Worm (Caenorhabditis elegans) whole organism, L1 larva: ENCODE results near the gene cacn-1.

Experiments
- C04F5.9 ChIP-seq: sonication (generic microtip); optimal IDR thresholded peaks from 2 replicates; lab custom pipeline; 2016; ENCODE audit warnings: missing genetic modification characterization, missing compliant biosample characterization
- F16B12.6 ChIP-seq: fragments of 150-350 bp; optimal IDR thresholded peaks from 2 replicates; lab custom pipeline; 2014; ENCODE audit warnings: missing biosample characterization, missing genetic modification characterization
- Y116A8C.19 ChIP-seq: sonication (generic microtip); optimal IDR thresholded peaks from 2 replicates; lab custom pipeline; 2016; ENCODE audit warnings: missing compliant biosample characterization, missing genetic modification characterization, borderline replicate concordance
- ama-1 ChIP-seq: fragments of 150-350 bp; optimal IDR thresholded peaks from 2 replicates; lab custom pipeline; 2014
- blmp-1 ChIP-seq: fragments of 150-350 bp; optimal IDR thresholded peaks from 2 replicates; lab custom pipeline; 2014; ENCODE audit warnings: missing biosample characterization, missing genetic modification characterization
- ceh-63 ChIP-seq: fragments of 200-800 bp; sonication (Bioruptor generic); optimal IDR thresholded peaks from 2 replicates; lab custom pipeline; 2018; ENCODE audit warnings: mild to moderate bottlenecking, missing genetic modification characterization, missing compliant biosample characterization
- ceh-8 ChIP-seq: fragments of 200-800 bp; sonication (Bioruptor generic); optimal IDR thresholded peaks from 2 replicates; lab custom pipeline; 2018; ENCODE audit warnings: mild to moderate bottlenecking, missing genetic modification characterization, moderate library complexity, missing compliant biosample characterization
- ceh-82 ChIP-seq, 3 experiments: fragments of 150-350 bp in 1 of 3; sonication (generic microtip) in 2 of 3; optimal IDR thresholded peaks; 2 replicates each; lab custom pipeline; 2014 to 2017; ENCODE audit warnings: missing biosample characterization in 3 of 3, missing genetic modification characterization in 3 of 3
- ceh-88 ChIP-seq: fragments of 200-800 bp; sonication (Bioruptor generic); IDR thresholded peaks from 2 replicates; pipeline ENCODE4 v1.3.6; 2022; ENCODE audit warnings: missing genetic modification characterization, missing compliant biosample characterization
- ceh-90 ChIP-seq: sonication (generic microtip); optimal IDR thresholded peaks from 2 replicates; lab custom pipeline; 2016; ENCODE audit warnings: missing genetic modification characterization, missing compliant biosample characterization
- dsc-1 ChIP-seq: sonication (generic microtip); optimal IDR thresholded peaks from 2 replicates; lab custom pipeline; 2016; ENCODE audit warnings: mild to moderate bottlenecking, missing genetic modification characterization, missing compliant biosample characterization
- efl-1 ChIP-seq, 4 experiments: fragments of 150-350 bp; optimal IDR thresholded peaks in 3 of 4; peaks in 1 of 4; 1 replicate in 1 of 4; 2 replicates in 3 of 4; lab custom pipeline; 2014; ENCODE audit warnings: missing biosample characterization in 2 of 4, missing genetic modification characterization in 2 of 4, missing genetic modification reagents in 2 of 4
- efl-3 ChIP-seq: fragments of 200-800 bp; sonication (Bioruptor generic); optimal IDR thresholded peaks from 2 replicates; lab custom pipeline; 2018; ENCODE audit warnings: mild to moderate bottlenecking, missing genetic modification characterization, missing compliant biosample characterization
- egl-27 ChIP-seq, 2 experiments: fragments of 150-350 bp in 1 of 2; sonication (generic microtip); optimal IDR thresholded peaks; 3 replicates each; lab custom pipeline; 2017 to 2018; ENCODE audit warnings: missing biosample characterization in 2 of 2, missing genetic modification characterization in 2 of 2, missing genetic modification reagents in 2 of 2
- elt-2 ChIP-seq: sonication (generic microtip); optimal IDR thresholded peaks from 2 replicates; lab custom pipeline; 2016; ENCODE audit warnings: missing genetic modification characterization, mild to moderate bottlenecking, inconsistent platforms, missing compliant biosample characterization, missing genetic modification reagents
- elt-3 ChIP-seq, 6 experiments: fragments of 150-350 bp in 1 of 6; sonication (generic microtip); optimal IDR thresholded peaks; 2 replicates each; lab custom pipeline; 2017 to 2018; ENCODE audit warnings: missing biosample characterization in 6 of 6, missing genetic modification characterization in 6 of 6, inconsistent platforms in 1 of 6
- fkh-10 ChIP-seq: sonication (generic microtip); optimal IDR thresholded peaks from 2 replicates; lab custom pipeline; 2017; ENCODE audit warnings: missing biosample characterization, missing genetic modification reagents, missing genetic modification characterization
- fkh-4 ChIP-seq: sonication (generic microtip); optimal IDR thresholded peaks from 2 replicates; lab custom pipeline; 2016; ENCODE audit warnings: missing compliant biosample characterization, missing genetic modification characterization, borderline replicate concordance
- fos-1 ChIP-seq: fragments of 150-350 bp; optimal IDR thresholded peaks from 2 replicates; lab custom pipeline; 2014; ENCODE audit warnings: missing biosample characterization, missing genetic modification characterization
- grh-1 ChIP-seq: fragments of 200-800 bp; sonication (Bioruptor generic); IDR thresholded peaks from 2 replicates; pipeline ENCODE4 v1.3.6; 2022; ENCODE audit warnings: missing genetic modification reagents, missing genetic modification characterization, missing compliant biosample characterization
- isw-1 ChIP-seq: fragments of 200-800 bp; sonication (Bioruptor generic); IDR thresholded peaks from 2 replicates; pipeline ENCODE4 v1.3.6; 2022; ENCODE audit warnings: missing genetic modification characterization, missing compliant biosample characterization
- lin-35 ChIP-seq, 2 experiments: fragments of 150-350 bp; optimal IDR thresholded peaks; 2 replicates each; lab custom pipeline; 2014; ENCODE audit warnings: missing biosample characterization in 2 of 2, missing genetic modification characterization in 2 of 2, missing genetic modification reagents in 2 of 2
- lir-3 ChIP-seq: sonication (generic microtip); optimal IDR thresholded peaks from 2 replicates; lab custom pipeline; 2016; ENCODE audit warnings: mild to moderate bottlenecking, missing genetic modification characterization, moderate library complexity, missing compliant biosample characterization; ENCODE audit not compliant: poor library complexity
- lsy-2 ChIP-seq, 2 experiments: fragments of 150-350 bp; optimal IDR thresholded peaks; 2 replicates each; lab custom pipeline; 2014; ENCODE audit warnings: missing biosample characterization in 2 of 2, missing genetic modification characterization in 2 of 2
- mdl-1 ChIP-seq, 2 experiments: fragments of 150-350 bp; optimal IDR thresholded peaks; 2 replicates each; lab custom pipeline; 2014 to 2017; ENCODE audit warnings: missing biosample characterization in 2 of 2, missing genetic modification characterization in 2 of 2, inconsistent platforms in 1 of 2
- mef-2 ChIP-seq: fragments of 150-350 bp; optimal IDR thresholded peaks from 2 replicates; lab custom pipeline; 2014; ENCODE audit warnings: missing biosample characterization, missing genetic modification characterization
- mep-1 ChIP-seq: fragments of 150-350 bp; optimal IDR thresholded peaks from 2 replicates; lab custom pipeline; 2014; ENCODE audit warnings: missing biosample characterization, missing genetic modification characterization
- nhr-11 ChIP-seq: fragments of 150-350 bp; optimal IDR thresholded peaks from 2 replicates; lab custom pipeline; 2014; ENCODE audit warnings: missing biosample characterization, missing genetic modification characterization
- nhr-12 ChIP-seq: sonication (generic microtip); optimal IDR thresholded peaks from 2 replicates; lab custom pipeline; 2017; ENCODE audit warnings: missing biosample characterization, missing genetic modification characterization
- nhr-19 ChIP-seq: fragments of 200-800 bp; sonication (Bioruptor generic); conservative IDR thresholded peaks from 2 replicates; pipeline ENCODE4 v1.3.6; 2022; ENCODE audit warnings: missing genetic modification characterization, missing compliant biosample characterization
- nhr-20 ChIP-seq: sonication (generic microtip); optimal IDR thresholded peaks from 2 replicates; lab custom pipeline; 2016; ENCODE audit warnings: mild to moderate bottlenecking, missing genetic modification characterization, missing compliant biosample characterization
- nhr-237 ChIP-seq: fragments of 150-350 bp; optimal IDR thresholded peaks from 2 replicates; lab custom pipeline; 2014; ENCODE audit warnings: missing biosample characterization, missing genetic modification characterization
- nhr-28 ChIP-seq: fragments of 150-350 bp; optimal IDR thresholded peaks from 2 replicates; lab custom pipeline; 2014; ENCODE audit warnings: missing biosample characterization, missing genetic modification characterization
- nhr-47 ChIP-seq: sonication (generic microtip); optimal IDR thresholded peaks from 2 replicates; lab custom pipeline; 2016; ENCODE audit warnings: mild to moderate bottlenecking, missing genetic modification characterization, moderate library complexity, missing compliant biosample characterization
- nhr-71 ChIP-seq: sonication (generic microtip); optimal IDR thresholded peaks from 2 replicates; lab custom pipeline; 2016; ENCODE audit warnings: mild to moderate bottlenecking, missing genetic modification characterization, moderate library complexity, missing compliant biosample characterization
- nhr-77 ChIP-seq: fragments of 150-350 bp; optimal IDR thresholded peaks from 2 replicates; lab custom pipeline; 2014; ENCODE audit warnings: missing biosample characterization, missing genetic modification characterization
- nhr-85 ChIP-seq: sonication (generic microtip); peaks from one replicate; lab custom pipeline; 2016; ENCODE audit warnings: missing genetic modification characterization, inconsistent platforms, missing compliant biosample characterization
- nhr-90 ChIP-seq: sonication (generic microtip); optimal IDR thresholded peaks from 2 replicates; lab custom pipeline; 2016; ENCODE audit warnings: mild to moderate bottlenecking, missing genetic modification characterization, missing compliant biosample characterization; ENCODE audit not compliant: poor library complexity
- sptf-1 ChIP-seq: fragments of 150-350 bp; optimal IDR thresholded peaks from 2 replicates; lab custom pipeline; 2014; ENCODE audit warnings: missing biosample characterization, missing genetic modification characterization
- sup-37 ChIP-seq: fragments of 200-800 bp; sonication (Bioruptor generic); optimal IDR thresholded peaks from 2 replicates; lab custom pipeline; 2018; ENCODE audit warnings: mild to moderate bottlenecking, missing genetic modification characterization, missing compliant biosample characterization
- swsn-7 ChIP-seq: sonication (generic microtip); optimal IDR thresholded peaks from 2 replicates; lab custom pipeline; 2016; ENCODE audit warnings: missing genetic modification characterization, missing compliant biosample characterization
- tbx-2 ChIP-seq: sonication (generic microtip); optimal IDR thresholded peaks from 2 replicates; lab custom pipeline; 2016; ENCODE audit warnings: missing genetic modification characterization, missing compliant biosample characterization
- tlp-1 ChIP-seq: fragments of 150-350 bp; optimal IDR thresholded peaks from 2 replicates; lab custom pipeline; 2014; ENCODE audit warnings: missing biosample characterization, missing genetic modification characterization
- unc-86 ChIP-seq: sonication (generic microtip); optimal IDR thresholded peaks from 2 replicates; lab custom pipeline; 2016; ENCODE audit warnings: missing genetic modification characterization, missing compliant biosample characterization
- xbp-1 ChIP-seq: sonication (generic microtip); optimal IDR thresholded peaks from 2 replicates; lab custom pipeline; 2016; ENCODE audit warnings: missing genetic modification characterization, missing compliant biosample characterization
- zag-1 ChIP-seq: fragments of 150-350 bp; optimal IDR thresholded peaks from 2 replicates; lab custom pipeline; 2014; ENCODE audit warnings: missing biosample characterization, missing genetic modification characterization

Gene cacn-1

ce11 chrII:14165430-14165929, 23.5 kb upstream of the cacn-1 start:
- TF ChIP-seq sptf-1 (tag; lab: Kevin White, UChicago) (no peak), Y116A8C.19 (tag; lab: Kevin White, UChicago) (no peak), nhr-20 (no peak), nhr-12 (no peak)

- peak in 1 of 2 experiments; percentile 30 for TF ChIP-seq lsy-2 (tag; optimal IDR thresholded peaks at IDR 0.05; lab: Kevin White, UChicago)
- TF ChIP-seq nhr-90: peak; percentile 13
- TF ChIP-seq isw-1: no peak
- TF ChIP-seq efl-1 (optimal IDR thresholded peaks at IDR 0.05; lab: Kevin White, UChicago): peak; percentile 12 to 19
- TF ChIP-seq efl-1 (GFP tag; optimal IDR thresholded peaks at IDR 0.05 in 1 of 2; lab: Kevin White, UChicago): peak in 1 of 2 experiments; percentile 81
- 0 out of 2 replicates have a peak, but pooled peaks have one; percentile 28 for TF ChIP-seq grh-1 (GFP tag; lab: Robert Waterston, UW)
- TF ChIP-seq mdl-1 (tag; optimal IDR thresholded peaks at IDR 0.05; lab: Kevin White, UChicago): no peak
- TF ChIP-seq unc-86 (tag; lab: Kevin White, UChicago): no peak
- TF ChIP-seq nhr-237 (tag; lab: Kevin White, UChicago): no peak
- TF ChIP-seq nhr-47 (tag; lab: Kevin White, UChicago): peak; percentile 37
- TF ChIP-seq nhr-77 (tag; lab: Kevin White, UChicago): peak; percentile 23
Observed at ce11 chrII:14155259-14156023, 13.5 kb upstream of the cacn-1 start, which contains the start of the genes rpl-43 and xrn-2. TSS of gene rpl-43 (plus strand) at chrII:14155294. TSS of gene xrn-2 (plus strand) at chrII:14155768.

- peak; percentile 97 for TF ChIP-seq lir-3 (tag; lab: Kevin White, UChicago)
- peak; percentile 94 to 99 (median 96) for TF ChIP-seq ceh-82 (tag; optimal IDR thresholded peaks at IDR 0.05; lab: Kevin White, UChicago)
- peak; percentile 66 for TF ChIP-seq nhr-11 (tag; lab: Kevin White, UChicago)
- peak; percentile 49 for TF ChIP-seq elt-2
- TF ChIP-seq fos-1 (tag; lab: Kevin White, UChicago): peak; percentile 77
- TF ChIP-seq sup-37: peak; percentile 30
- peak; percentile 95 for TF ChIP-seq nhr-47 (tag; lab: Kevin White, UChicago)
- TF ChIP-seq nhr-71 (tag; lab: Kevin White, UChicago): peak; percentile 96
- TF ChIP-seq dsc-1: peak; percentile 89
- TF ChIP-seq zag-1 (tag; lab: Kevin White, UChicago): no peak
- TF ChIP-seq nhr-28 (tag; lab: Kevin White, UChicago): no peak
- peak; percentile 94 for TF ChIP-seq nhr-85 (tag; lab: Kevin White, UChicago)
- TF ChIP-seq swsn-7 (tag; lab: Kevin White, UChicago): peak; percentile 90
- peak; percentile 80 for TF ChIP-seq C04F5.9 (tag; lab: Kevin White, UChicago)
- peak; percentile 94 for TF ChIP-seq xbp-1 (tag; lab: Kevin White, UChicago)
- TF ChIP-seq ceh-88 (GFP tag; lab: Robert Waterston, UW): peak; percentile 79
- TF ChIP-seq ama-1 (lab: Kevin White, UChicago): no peak
- peak; percentile 66 for TF ChIP-seq fkh-10 (GFP tag; lab: Kevin White, UChicago)
- TF ChIP-seq ceh-8 (GFP tag; lab: Kevin White, UChicago): peak; percentile 30
- peak; percentile 8 to 63 for TF ChIP-seq egl-27 (tag; optimal IDR thresholded peaks at IDR 0.05; lab: Kevin White, UChicago)
- TF ChIP-seq fkh-4 (tag; lab: Kevin White, UChicago): peak; percentile 92
- TF ChIP-seq ceh-63 (GFP tag; lab: Kevin White, UChicago): peak; percentile 35
- peak; percentile 98 for TF ChIP-seq mep-1 (tag; lab: Kevin White, UChicago)
- TF ChIP-seq efl-3: no peak
- TF ChIP-seq Y116A8C.19 (tag; lab: Kevin White, UChicago): no peak
- TF ChIP-seq nhr-77 (tag; lab: Kevin White, UChicago): peak; percentile 99
- TF ChIP-seq tlp-1 (tag; lab: Kevin White, UChicago): no peak
- peak; percentile 96 for TF ChIP-seq nhr-90
- peak; percentile 90 for TF ChIP-seq nhr-19 (GFP tag; lab: Robert Waterston, UW)
- TF ChIP-seq lin-35 (GFP tag; optimal IDR thresholded peaks at IDR 0.05; lab: Kevin White, UChicago): peak; percentile 93 to 95
- peak; percentile 10 for TF ChIP-seq mef-2
- peak; percentile 79 for TF ChIP-seq F16B12.6 (tag; lab: Kevin White, UChicago)
- peak; percentile 90 for TF ChIP-seq ceh-90
- TF ChIP-seq tbx-2 (tag; lab: Kevin White, UChicago): peak; percentile 94
- peak; percentile 87 for TF ChIP-seq blmp-1 (tag; lab: Kevin White, UChicago)
- peak in 1 of 2 experiments; percentile 88 for TF ChIP-seq mdl-1 (tag; optimal IDR thresholded peaks at IDR 0.05; lab: Kevin White, UChicago)
- TF ChIP-seq elt-3 (tag; optimal IDR thresholded peaks at IDR 0.05; lab: Kevin White, UChicago): peak in 5 of 6 experiments; percentile 71 to 100 (median 85)
- peak; percentile 67 for TF ChIP-seq grh-1 (GFP tag; lab: Robert Waterston, UW)
Observed at ce11 chrII:14154357-14154756, 12.4 kb upstream of the cacn-1 start, which contains the start of gene Y48B6A.1. TSS of gene Y48B6A.1 (minus strand) at chrII:14154373.
